Worm (Caenorhabditis elegans): ENCODE measurements around the gene C01G10.4.

- TF ChIP-seq snpc-4 (tag; optimal IDR thresholded peaks at IDR 0.05) (no peak), lin-13 (GFP tag; optimal IDR thresholded peaks at IDR 0.05) (no peak), mxl-3 (GFP tag; optimal IDR thresholded peaks at IDR 0.05) (no peak), lin-39 (tag; optimal IDR thresholded peaks at IDR 0.05) (no peak), Y5F2A.4 (GFP tag; optimal IDR thresholded peaks at IDR 0.05) (no peak), nhr-6 (tag; optimal IDR thresholded peaks at IDR 0.05) (no peak), dve-1 (tag; optimal IDR thresholded peaks at IDR 0.05; ENCODE audit: insufficient read depth) (no peak), R02D3.7 (tag; optimal IDR thresholded peaks at IDR 0.05) (no peak), mdt-29 (GFP tag; IDR thresholded peaks at IDR 0.05) (no peak), dmd-8 (GFP tag; IDR thresholded peaks at IDR 0.05) (no peak), nhr-48 (tag; optimal IDR thresholded peaks at IDR 0.05) (no peak), ama-1 (optimal IDR thresholded peaks at IDR 0.05) (no peak), lir-3 (tag; optimal IDR thresholded peaks at IDR 0.05) (no peak), fkh-10 (GFP tag; optimal IDR thresholded peaks at IDR 0.05) (no peak)
Observed at ce11 chrV:15090457-15090856, 917 bp downstream of the C01G10.4 start, which contains the start of gene C01G10.17.
